Worm (Caenorhabditis elegans) whole organism, L4 larva: Measurements from ENCODE around the gene ergi-3.
A peak's percentile ranks its signal among the peaks of the same experiment; 100 is the strongest.

Experiments
- F37D6.2 ChIP-seq: sonication (generic microtip); optimal IDR thresholded peaks from 2 replicates; lab custom pipeline; 2016; ENCODE audit warnings: mild to moderate bottlenecking, missing genetic modification characterization, missing compliant biosample characterization
- F44E2.7 ChIP-seq: fragments of 200-800 bp; sonication (Bioruptor generic); IDR thresholded peaks from 2 replicates; pipeline ENCODE4 v2.1.2; 2022; ENCODE audit warnings: missing genetic modification characterization, missing compliant biosample characterization
- F49E8.2 ChIP-seq: sonication (generic microtip); optimal IDR thresholded peaks from 2 replicates; lab custom pipeline; 2016; ENCODE audit warnings: missing compliant biosample characterization, mild to moderate bottlenecking, missing genetic modification characterization, borderline replicate concordance
- R02D3.7 ChIP-seq: fragments of 150-350 bp; sonication (generic microtip); optimal IDR thresholded peaks from 3 replicates; lab custom pipeline; 2014; ENCODE audit warnings: missing biosample characterization, missing genetic modification characterization
- Y48G9A.11 ChIP-seq: fragments of 200-800 bp; sonication (Bioruptor generic); IDR thresholded peaks from 2 replicates; pipeline ENCODE4 v1.3.6; 2022; ENCODE audit warnings: missing genetic modification reagents, missing genetic modification characterization, missing compliant biosample characterization
- ama-1 ChIP-seq: fragments of 150-350 bp; optimal IDR thresholded peaks from 2 replicates; lab custom pipeline; 2014; ENCODE audit warnings: inconsistent platforms, mixed read lengths
- hlh-30 ChIP-seq: sonication (generic microtip); optimal IDR thresholded peaks from 2 replicates; lab custom pipeline; 2017; ENCODE audit warnings: antibody characterized with exemption, mild to moderate bottlenecking, missing genetic modification characterization, missing compliant biosample characterization; ENCODE audit not compliant: insufficient read depth
- jun-1 ChIP-seq: fragments of 150-350 bp; optimal IDR thresholded peaks from 2 replicates; lab custom pipeline; 2014; ENCODE audit warnings: missing biosample characterization, missing genetic modification reagents, missing genetic modification characterization
- lim-7 ChIP-seq: fragments of 200-800 bp; sonication (Bioruptor generic); IDR thresholded peaks from 2 replicates; pipeline ENCODE4 v1.3.6; 2022; ENCODE audit warnings: missing genetic modification characterization, missing compliant biosample characterization
- lin-13 ChIP-seq: fragments of 150-350 bp; optimal IDR thresholded peaks from 2 replicates; lab custom pipeline; 2014; ENCODE audit warnings: missing biosample characterization, missing genetic modification reagents, missing genetic modification characterization
- lsy-2 ChIP-seq, 2 experiments: fragments of 150-350 bp in 1 of 2; sonication (generic microtip) in 1 of 2; optimal IDR thresholded peaks; 2 replicates each; lab custom pipeline; 2014 to 2017; ENCODE audit warnings: missing biosample characterization in 2 of 2, missing genetic modification characterization in 2 of 2
- skn-1 ChIP-seq: fragments of 150-350 bp; optimal IDR thresholded peaks from 2 replicates; lab custom pipeline; 2014; ENCODE audit warnings: missing biosample characterization, missing genetic modification characterization
- unc-62 ChIP-seq, 3 experiments: fragments of 150-350 bp in 1 of 3; sonication (generic microtip); optimal IDR thresholded peaks in 2 of 3; peaks in 1 of 3; 1 replicate in 1 of 3; 2 replicates in 2 of 3; lab custom pipeline; 2014 to 2017; ENCODE audit warnings: missing biosample characterization in 3 of 3, missing genetic modification characterization in 3 of 3, missing genetic modification reagents in 3 of 3, missing genotype in 1 of 3

- TF ChIP-seq F37D6.2 (no peak), lim-7 (GFP tag; lab: Robert Waterston, UW) (no peak), F44E2.7 (GFP tag; lab: Robert Waterston, UW) (no peak), hlh-30 (tag; lab: Kevin White, UChicago) (peak; percentile 39), unc-62 (GFP tag; optimal IDR thresholded peaks at IDR 0.05 in 1 of 2; lab: Kevin White, UChicago) (no peak), unc-62 (tag; optimal IDR thresholded peaks at IDR 0.05; lab: Kevin White, UChicago) (no peak), lin-13 (GFP tag; lab: Kevin White, UChicago) (no peak), ama-1 (lab: Kevin White, UChicago) (no peak), lsy-2 (tag; optimal IDR thresholded peaks at IDR 0.05; lab: Kevin White, UChicago) (no peak), skn-1 (tag; lab: Kevin White, UChicago) (no peak), jun-1 (tag; lab: Kevin White, UChicago) (no peak), Y48G9A.11 (GFP tag; lab: Robert Waterston, UW) (no peak), R02D3.7 (no peak), F49E8.2 (tag; lab: Kevin White, UChicago) (no peak)
Observed at ce11 chrX:15590347-15590928, 26.1 kb downstream of the ergi-3 start, which contains the start of gene gas-1.
